Fruit fly (Drosophila melanogaster) whole organism: Measurements from ENCODE around the gene CG11349.

ENCODE experiments used
- CG8478 ChIP-seq: fragments of >200 bp; optimal IDR thresholded peaks from 2 replicates; lab custom pipeline; 2018; ENCODE audit warnings: inconsistent platforms
- Dll ChIP-seq: fragments of >200 bp; optimal IDR thresholded peaks from 2 replicates; lab custom pipeline; 2017
- EcR ChIP-seq, 2 experiments: fragments of >200 bp; optimal IDR thresholded peaks; 2 replicates each; lab custom pipeline; 2017; ENCODE audit warnings: missing biosample characterization in 2 of 2, missing genetic modification characterization in 2 of 2, missing genetic modification reagents in 2 of 2
- pan ChIP-seq: fragments of >200 bp; optimal IDR thresholded peaks from 2 replicates; lab custom pipeline; 2017
- psq ChIP-seq: fragments of >200 bp; optimal IDR thresholded peaks from 2 replicates; lab custom pipeline; 2017
- usp ChIP-seq: fragments of >200 bp; optimal IDR thresholded peaks from 2 replicates; lab custom pipeline; 2017; ENCODE audit warnings: missing biosample characterization, missing genetic modification characterization, mixed read lengths

The CG11349 gene

dm6 chr3L:4458063-4458462 is 14.8 kb upstream of the CG11349 start, which contains the start of gene CG11345:
CG11345 (minus strand) TSS chr3L:4458163.
- TF ChIP-seq pan (lab: Kevin White, UChicago) (no peak), CG8478 (lab: Kevin White, UChicago) (no peak), Dll (lab: Kevin White, UChicago) (no peak), EcR (GFP tag; optimal IDR thresholded peaks at IDR 0.05; lab: Kevin White, UChicago) (no peak), psq (lab: Kevin White, UChicago) (no peak), usp (GFP tag; lab: Kevin White, UChicago) (no peak)

- TF ChIP-seq Dll (lab: Kevin White, UChicago) (no peak), psq (lab: Kevin White, UChicago) (no peak), usp (GFP tag; lab: Kevin White, UChicago) (no peak), CG8478 (lab: Kevin White, UChicago) (no peak), pan (lab: Kevin White, UChicago) (no peak), EcR (GFP tag; optimal IDR thresholded peaks at IDR 0.05; lab: Kevin White, UChicago) (no peak)
These were observed 12.4 kb upstream of the CG11349 start, which contains the start of gene CG15022 for dm6 chr3L:4460307-4461088. CG15022 (minus strand) TSS chr3L:4460317.

- TF ChIP-seq CG8478 (lab: Kevin White, UChicago) (no peak), pan (lab: Kevin White, UChicago) (no peak), Dll (lab: Kevin White, UChicago) (no peak), EcR (GFP tag; optimal IDR thresholded peaks at IDR 0.05; lab: Kevin White, UChicago) (no peak)
These were observed 11.3 kb upstream of the CG11349 start, which contains the start of gene CG15023 for dm6 chr3L:4461454-4462045. CG15023 (minus strand) TSS chr3L:4461504.

- no peak for TF ChIP-seq Dll (lab: Kevin White, UChicago)
- TF ChIP-seq usp (GFP tag; lab: Kevin White, UChicago), result no peak
- no peak for TF ChIP-seq CG8478 (lab: Kevin White, UChicago)
- TF ChIP-seq pan (lab: Kevin White, UChicago), result no peak
- no peak for TF ChIP-seq psq (lab: Kevin White, UChicago)
- TF ChIP-seq EcR (GFP tag; optimal IDR thresholded peaks at IDR 0.05; lab: Kevin White, UChicago), result no peak
These were observed 9.0 kb upstream of the CG11349 start, which contains the start of gene CG15024 for dm6 chr3L:4463773-4464301. CG15024 (minus strand) TSS chr3L:4463823.

DNA sequence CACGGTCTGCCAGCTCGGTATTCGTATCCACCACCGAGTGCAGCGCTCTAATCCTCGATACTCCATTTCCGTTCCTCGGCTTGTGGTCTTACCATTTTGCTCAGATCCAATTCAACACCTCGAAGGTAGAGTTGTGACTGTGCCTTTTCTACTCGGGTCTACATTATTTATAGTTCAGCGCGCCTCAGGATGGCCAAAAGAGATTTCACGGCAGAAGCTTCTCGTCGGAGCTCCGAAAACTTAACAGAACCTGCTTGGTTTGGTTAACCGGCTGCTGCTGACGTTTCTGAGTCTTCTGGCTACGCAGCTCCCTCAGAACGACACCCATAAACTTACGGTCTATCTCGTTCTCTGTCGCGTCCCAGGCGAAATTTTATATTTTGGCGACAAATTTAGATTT is 6.3 kb upstream of the CG11349 start, which contains the start of gene CG32241:
Gene CG32241, minus strand, starts transcription at position 101 of the 400 bp plus-strand sequence.
- no peak for TF ChIP-seq psq (lab: Kevin White, UChicago)

dm6 chr3L:4469701-4470100 is 3.2 kb upstream of the CG11349 start, which contains the start of gene CG32249:
CG32249 (plus strand) TSS chr3L:4470001.
- TF ChIP-seq usp (GFP tag; lab: Kevin White, UChicago) (no peak), CG8478 (lab: Kevin White, UChicago) (no peak), Dll (lab: Kevin White, UChicago) (no peak), pan (lab: Kevin White, UChicago) (no peak), psq (lab: Kevin White, UChicago) (no peak)

- no peak for TF ChIP-seq EcR (GFP tag; optimal IDR thresholded peaks at IDR 0.05; lab: Kevin White, UChicago)
- TF ChIP-seq pan (lab: Kevin White, UChicago), result no peak
- TF ChIP-seq psq (lab: Kevin White, UChicago), result no peak
- TF ChIP-seq CG8478 (lab: Kevin White, UChicago), result no peak
- TF ChIP-seq usp (GFP tag; lab: Kevin White, UChicago), result no peak
- TF ChIP-seq Dll (lab: Kevin White, UChicago), result no peak
These were observed 1.4 kb upstream of the CG11349 start, which contains the start of gene CG32248 for dm6 chr3L:4471449-4471848. CG32248 (plus strand) TSS chr3L:4471749.

DNA sequence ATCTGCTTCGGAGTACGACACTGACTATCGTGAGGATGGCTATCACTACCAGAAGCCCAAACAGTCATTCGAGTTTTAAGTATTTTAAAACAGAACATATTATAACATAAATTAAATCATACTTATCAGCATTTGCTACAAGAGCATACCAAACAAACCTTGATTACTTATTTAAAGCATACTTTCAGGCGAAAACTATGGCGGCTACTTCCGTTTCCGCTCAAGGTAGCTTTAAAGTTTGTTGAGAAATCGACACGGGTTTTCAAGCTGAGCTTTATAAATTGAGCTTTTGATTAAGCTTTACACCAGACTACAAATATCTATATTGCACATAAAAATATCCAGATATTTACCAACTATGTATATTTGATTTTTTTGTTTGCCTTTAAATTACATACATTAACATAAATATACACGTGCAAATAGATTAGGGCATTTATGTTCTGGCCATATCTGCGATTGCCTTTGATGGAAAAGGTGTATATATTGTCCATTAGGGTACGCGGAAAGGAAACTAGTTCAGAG is 2.1 kb downstream of the CG11349 start:
- TF ChIP-seq pan (lab: Kevin White, UChicago) (no peak), usp (GFP tag; lab: Kevin White, UChicago) (no peak), psq (lab: Kevin White, UChicago) (no peak), CG8478 (lab: Kevin White, UChicago) (no peak), EcR (GFP tag; optimal IDR thresholded peaks at IDR 0.05; lab: Kevin White, UChicago) (no peak), Dll (lab: Kevin White, UChicago) (no peak)

DNA sequence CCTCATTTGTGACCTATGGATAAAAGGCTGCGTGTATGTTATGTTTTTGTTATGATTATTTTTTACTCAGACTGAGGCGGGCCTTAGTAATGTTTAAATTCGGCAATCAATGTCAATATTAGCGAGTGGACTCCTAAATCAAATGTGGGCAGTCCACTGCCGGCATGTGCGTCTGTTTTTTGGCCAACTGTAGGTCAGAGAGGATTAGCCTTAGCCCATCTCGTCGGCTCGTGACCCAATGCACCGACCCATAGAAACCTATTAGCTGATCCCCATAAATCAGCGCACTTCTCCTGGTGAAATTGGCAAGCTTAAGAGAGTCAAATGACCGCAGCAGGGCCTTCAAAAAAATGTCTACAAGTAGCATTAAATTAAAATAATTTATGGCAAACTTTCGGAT is 2.8 kb downstream of the CG11349 start:
- no peak for TF ChIP-seq EcR (GFP tag; optimal IDR thresholded peaks at IDR 0.05; lab: Kevin White, UChicago)

- no peak for TF ChIP-seq Dll (lab: Kevin White, UChicago)
- no peak for TF ChIP-seq EcR (GFP tag; optimal IDR thresholded peaks at IDR 0.05; lab: Kevin White, UChicago)
- TF ChIP-seq usp (GFP tag; lab: Kevin White, UChicago), result no peak
- no peak for TF ChIP-seq CG8478 (lab: Kevin White, UChicago)
- TF ChIP-seq pan (lab: Kevin White, UChicago), result no peak
- TF ChIP-seq psq (lab: Kevin White, UChicago), result no peak
These were observed 4.9 kb downstream of the CG11349 start for dm6 chr3L:4477656-4478254.

dm6 chr3L:4479938-4480337 is 7.1 kb downstream of the CG11349 start, which contains the start of gene CG7465:
CG7465 (plus strand) TSS chr3L:4480283.
- no peak for TF ChIP-seq CG8478 (lab: Kevin White, UChicago)
- no peak for TF ChIP-seq pan (lab: Kevin White, UChicago)
- no peak for TF ChIP-seq psq (lab: Kevin White, UChicago)
- TF ChIP-seq EcR (GFP tag; optimal IDR thresholded peaks at IDR 0.05; lab: Kevin White, UChicago), result no peak
- no peak for TF ChIP-seq Dll (lab: Kevin White, UChicago)
- no peak for TF ChIP-seq usp (GFP tag; lab: Kevin White, UChicago)
